Worm (Caenorhabditis elegans) whole organism, young adult: ENCODE measurements around the gene sul-3.
A peak's percentile ranks its signal among the peaks of the same experiment; 100 is the strongest.

Source experiments
- B0261.1 ChIP-seq: sonication (generic microtip); optimal IDR thresholded peaks from 2 replicates; lab custom pipeline; 2016; ENCODE audit warnings: mild to moderate bottlenecking, missing genetic modification characterization, moderate library complexity, missing compliant biosample characterization
- F10E7.11 ChIP-seq: sonication (generic microtip); optimal IDR thresholded peaks from 2 replicates; lab custom pipeline; 2017; ENCODE audit warnings: mild to moderate bottlenecking, missing genetic modification characterization, moderate library complexity, missing compliant biosample characterization
- F22D6.2 ChIP-seq: sonication (generic microtip); optimal IDR thresholded peaks from 2 replicates; lab custom pipeline; 2016; ENCODE audit warnings: mild to moderate bottlenecking, missing genetic modification characterization, missing compliant biosample characterization
- F33H1.4 ChIP-seq: fragments of 200-800 bp; sonication (Bioruptor generic); IDR thresholded peaks from 2 replicates; pipeline ENCODE4 v1.3.6; 2022; ENCODE audit warnings: missing genetic modification reagents, missing genetic modification characterization, missing compliant biosample characterization
- F37B4.10 ChIP-seq: fragments of 200-800 bp; sonication (Bioruptor generic); IDR thresholded peaks from 2 replicates; pipeline ENCODE4 v1.3.6; 2022; ENCODE audit warnings: missing genetic modification characterization, missing compliant biosample characterization
- F57A8.1 ChIP-seq: fragments of 200-800 bp; sonication (Bioruptor generic); optimal IDR thresholded peaks from 2 replicates; lab custom pipeline; 2018; ENCODE audit warnings: mild to moderate bottlenecking, missing genetic modification characterization, moderate library complexity, missing compliant biosample characterization
- K12H6.12 ChIP-seq: fragments of 200-800 bp; sonication (Bioruptor generic); optimal IDR thresholded peaks from 2 replicates; lab custom pipeline; 2018; ENCODE audit warnings: mild to moderate bottlenecking, missing genetic modification characterization, missing compliant biosample characterization
- T07F8.4 ChIP-seq: sonication (generic microtip); optimal IDR thresholded peaks from 2 replicates; lab custom pipeline; 2016; ENCODE audit warnings: mild to moderate bottlenecking, missing genetic modification characterization, moderate library complexity, missing compliant biosample characterization
- Y53F4B.3 ChIP-seq: fragments of 200-800 bp; sonication (Bioruptor generic); IDR thresholded peaks from 2 replicates; pipeline ENCODE4 v1.3.6; 2022; ENCODE audit warnings: missing genetic modification reagents, missing genetic modification characterization, missing compliant biosample characterization
- Y53G8AR.9 ChIP-seq: fragments of 200-800 bp; sonication (Bioruptor generic); conservative IDR thresholded peaks from 2 replicates; pipeline ENCODE4 v1.3.6; 2022; ENCODE audit warnings: missing genetic modification reagents, missing genetic modification characterization, missing compliant biosample characterization
- Y79H2A.3 ChIP-seq: fragments of 200-800 bp; sonication (Bioruptor generic); conservative IDR thresholded peaks from 2 replicates; pipeline ENCODE4 v1.3.6; 2022; ENCODE audit warnings: missing genetic modification reagents, missing genetic modification characterization, missing compliant biosample characterization
- ama-1 ChIP-seq, 3 experiments: fragments of 150-350 bp in 1 of 3; sonication (generic microtip) in 2 of 3; optimal IDR thresholded peaks; 2 replicates each; lab custom pipeline; 2014 to 2018; ENCODE audit warnings: missing biosample characterization in 2 of 3, missing genetic modification characterization in 2 of 3, missing genetic modification reagents in 2 of 3
- aptf-2 ChIP-seq: fragments of 200-800 bp; sonication (Bioruptor generic); conservative IDR thresholded peaks from 2 replicates; pipeline ENCODE4 v1.3.6; 2022; ENCODE audit warnings: missing genetic modification reagents, missing genetic modification characterization, missing compliant biosample characterization
- athp-1 ChIP-seq: sonication (generic microtip); optimal IDR thresholded peaks from 2 replicates; lab custom pipeline; 2017; ENCODE audit warnings: mild to moderate bottlenecking, missing genetic modification characterization, missing compliant biosample characterization
- cebp-2 ChIP-seq: fragments of 200-800 bp; sonication (Bioruptor generic); IDR thresholded peaks from 2 replicates; pipeline ENCODE4 v1.3.6; 2022; ENCODE audit warnings: missing genetic modification characterization, missing compliant biosample characterization
- ceh-100 ChIP-seq: fragments of 200-800 bp; sonication (Bioruptor generic); IDR thresholded peaks from 2 replicates; pipeline ENCODE4 v1.3.6; 2022; ENCODE audit warnings: missing genetic modification reagents, missing genetic modification characterization, missing compliant biosample characterization
- ceh-27 ChIP-seq: fragments of 200-800 bp; sonication (Bioruptor generic); optimal IDR thresholded peaks from 2 replicates; lab custom pipeline; 2018; ENCODE audit warnings: mild to moderate bottlenecking, missing genetic modification characterization, moderate library complexity, missing compliant biosample characterization
- ceh-40 ChIP-seq: fragments of 200-800 bp; sonication (Bioruptor generic); IDR thresholded peaks from 2 replicates; pipeline ENCODE4 v1.3.6; 2022; ENCODE audit warnings: missing genetic modification characterization, missing compliant biosample characterization
- ceh-58 ChIP-seq: fragments of 200-800 bp; sonication (Bioruptor generic); IDR thresholded peaks from 2 replicates; pipeline ENCODE4 v1.3.6; 2022; ENCODE audit warnings: missing genetic modification characterization, missing compliant biosample characterization
- chd-7 ChIP-seq: sonication (generic microtip); optimal IDR thresholded peaks from 2 replicates; lab custom pipeline; 2016; ENCODE audit warnings: mild to moderate bottlenecking, missing genetic modification characterization, moderate library complexity, missing compliant biosample characterization
- dox-1 ChIP-seq: fragments of 200-800 bp; sonication (Bioruptor generic); IDR thresholded peaks from 2 replicates; pipeline ENCODE4 v1.3.6; 2022; ENCODE audit warnings: missing genetic modification reagents, missing genetic modification characterization, missing compliant biosample characterization
- efl-1 ChIP-seq: fragments of 150-350 bp; optimal IDR thresholded peaks from 2 replicates; lab custom pipeline; 2014; ENCODE audit warnings: missing biosample characterization, missing genetic modification reagents, missing genetic modification characterization
- ekl-4 ChIP-seq: fragments of 200-800 bp; sonication (Bioruptor generic); IDR thresholded peaks from 2 replicates; pipeline ENCODE4 v1.3.6; 2022; ENCODE audit warnings: missing genetic modification reagents, missing genetic modification characterization, missing compliant biosample characterization
- gei-17 ChIP-seq: fragments of 200-800 bp; sonication (Bioruptor generic); optimal IDR thresholded peaks from 2 replicates; lab custom pipeline; 2018; ENCODE audit warnings: mild to moderate bottlenecking, missing genetic modification characterization, missing compliant biosample characterization
- him-1 ChIP-seq: sonication (generic microtip); optimal IDR thresholded peaks from 2 replicates; lab custom pipeline; 2016; ENCODE audit warnings: missing genotype, missing genetic modification reagents, missing genetic modification characterization, missing compliant biosample characterization
- hmg-1.2 ChIP-seq: fragments of 200-800 bp; sonication (Bioruptor generic); IDR thresholded peaks from 2 replicates; pipeline ENCODE4 v1.3.6; 2022; ENCODE audit warnings: missing genetic modification reagents, missing genetic modification characterization, missing compliant biosample characterization
- hsf-1 ChIP-seq: fragments of 200-800 bp; sonication (Bioruptor generic); IDR thresholded peaks from 2 replicates; pipeline ENCODE4 v1.3.6; 2022; ENCODE audit warnings: missing genetic modification reagents, missing genetic modification characterization, missing compliant biosample characterization
- lin-35 ChIP-seq, 3 experiments: fragments of 150-350 bp in 2 of 3; sonication (generic microtip) in 1 of 3; optimal IDR thresholded peaks; 2 replicates each; lab custom pipeline; 2014 to 2018; ENCODE audit warnings: missing biosample characterization in 3 of 3, missing genetic modification characterization in 3 of 3, missing genetic modification reagents in 3 of 3
- lin-54 ChIP-seq: fragments of 200-800 bp; sonication (Bioruptor generic); optimal IDR thresholded peaks from 2 replicates; lab custom pipeline; 2018; ENCODE audit warnings: mild to moderate bottlenecking, missing genetic modification characterization, missing compliant biosample characterization
- madf-8 ChIP-seq: fragments of 200-800 bp; sonication (Bioruptor generic); conservative IDR thresholded peaks from 2 replicates; pipeline ENCODE4 v1.3.6; 2022; ENCODE audit warnings: missing genetic modification reagents, missing genetic modification characterization, missing compliant biosample characterization
- mcd-1 ChIP-seq: fragments of 200-800 bp; sonication (Bioruptor generic); IDR thresholded peaks from 2 replicates; pipeline ENCODE4 v1.3.6; 2022; ENCODE audit warnings: missing genetic modification reagents, missing genetic modification characterization, missing compliant biosample characterization
- mxl-1 ChIP-seq: sonication (generic microtip); optimal IDR thresholded peaks from 2 replicates; lab custom pipeline; 2016; ENCODE audit warnings: missing genetic modification characterization, missing compliant biosample characterization
- nhr-179 ChIP-seq: sonication (generic microtip); optimal IDR thresholded peaks from 2 replicates; lab custom pipeline; 2016; ENCODE audit warnings: mild to moderate bottlenecking, missing genetic modification characterization, missing compliant biosample characterization
- nhr-90 ChIP-seq: sonication (generic microtip); optimal IDR thresholded peaks from 2 replicates; lab custom pipeline; 2016; ENCODE audit warnings: missing genotype, mild to moderate bottlenecking, missing genetic modification characterization, missing compliant biosample characterization
- pha-4 ChIP-seq: fragments of 150-350 bp; sonication (generic microtip); optimal IDR thresholded peaks from 2 replicates; lab custom pipeline; 2014; ENCODE audit warnings: missing biosample characterization, missing genetic modification reagents, missing genetic modification characterization
- rcor-1 ChIP-seq: fragments of 200-800 bp; sonication (Bioruptor generic); IDR thresholded peaks from 2 replicates; pipeline ENCODE4 v1.3.6; 2022; ENCODE audit warnings: missing genetic modification reagents, missing genetic modification characterization, missing compliant biosample characterization
- snpc-3.4 ChIP-seq: sonication (generic microtip); optimal IDR thresholded peaks from 2 replicates; lab custom pipeline; 2017; ENCODE audit warnings: missing genetic modification characterization, mild to moderate bottlenecking, missing compliant biosample characterization, antibody characterized with exemption, moderate library complexity, missing genotype, missing genetic modification reagents
- snpc-4 ChIP-seq, 5 experiments: fragments of 150-350 bp in 1 of 5; sonication (generic microtip) in 4 of 5; optimal IDR thresholded peaks; 2 replicates each; lab custom pipeline; 2014 to 2018; ENCODE audit warnings: missing genetic modification characterization in 5 of 5, missing biosample characterization in 3 of 5, antibody characterized with exemption in 2 of 5, mild to moderate bottlenecking in 2 of 5, missing compliant biosample characterization in 2 of 5, missing genotype in 2 of 5, moderate library complexity in 2 of 5, missing genetic modification reagents in 1 of 5
- tlf-1 ChIP-seq: fragments of 200-800 bp; sonication (Bioruptor generic); optimal IDR thresholded peaks from 2 replicates; lab custom pipeline; 2018; ENCODE audit warnings: mild to moderate bottlenecking, missing genetic modification characterization, missing compliant biosample characterization
- zim-3 ChIP-seq: sonication (generic microtip); optimal IDR thresholded peaks from 2 replicates; lab custom pipeline; 2017; ENCODE audit warnings: mild to moderate bottlenecking, missing genetic modification characterization, moderate library complexity, missing compliant biosample characterization
- ztf-26 ChIP-seq: sonication (generic microtip); optimal IDR thresholded peaks from 2 replicates; lab custom pipeline; 2017; ENCODE audit warnings: missing genetic modification characterization, missing compliant biosample characterization
- ztf-28 ChIP-seq: fragments of 200-800 bp; sonication (Bioruptor generic); IDR thresholded peaks from 2 replicates; pipeline ENCODE4 v1.3.6; 2022; ENCODE audit warnings: missing genetic modification reagents, missing genetic modification characterization, missing compliant biosample characterization

Gene sul-3

ce11 chrX:7823108-7823704, 10.8 kb downstream of the sul-3 start, which contains the start of gene eef-1A.2 (continued):
- TF ChIP-seq snpc-4 (GFP tag; optimal IDR thresholded peaks at IDR 0.05; lab: Kevin White, UChicago) (peak; percentile 31), snpc-4 (tag; optimal IDR thresholded peaks at IDR 0.05; lab: Kevin White, UChicago) (peak in 3 of 4 experiments; percentile 36 to 74 (median 68)), T07F8.4 (tag; lab: Kevin White, UChicago) (no peak), ceh-100 (GFP tag; lab: Robert Waterston, UW) (no peak), ama-1 (optimal IDR thresholded peaks at IDR 0.05; lab: Kevin White, UChicago) (no peak), ama-1 (GFP tag; optimal IDR thresholded peaks at IDR 0.05; lab: Kevin White, UChicago) (peak in 1 of 2 experiments; percentile 7), lin-54 (GFP tag; lab: Kevin White, UChicago) (peak; percentile 75), ceh-40 (GFP tag; lab: Robert Waterston, UW) (no peak), Y79H2A.3 (GFP tag; lab: Robert Waterston, UW) (0 out of 2 replicates have a peak, but pooled peaks have one; percentile 47), gei-17 (GFP tag; lab: Kevin White, UChicago) (peak; percentile 83), ceh-58 (no peak), snpc-3.4 (no peak), F10E7.11 (tag; lab: Kevin White, UChicago) (no peak), athp-1 (tag; lab: Kevin White, UChicago) (peak; percentile 82), nhr-179 (tag; lab: Kevin White, UChicago) (no peak), F37B4.10 (GFP tag; lab: Robert Waterston, UW) (no peak), F57A8.1 (peak; percentile 15), hmg-1.2 (GFP tag; lab: Robert Waterston, UW) (peak; percentile 83), ceh-27 (GFP tag; lab: Kevin White, UChicago) (peak; percentile 93), dox-1 (GFP tag; lab: Robert Waterston, UW) (peak; percentile 93), ekl-4 (peak; percentile 81), lin-35 (GFP tag; optimal IDR thresholded peaks at IDR 0.05; lab: Kevin White, UChicago) (peak in 1 of 3 experiments; percentile 78), hsf-1 (GFP tag; lab: Robert Waterston, UW) (no peak), Y53G8AR.9 (GFP tag; lab: Robert Waterston, UW) (peak; percentile 67; the same call in 1 of the 2 replicates), madf-8 (no peak), chd-7 (tag; lab: Kevin White, UChicago) (peak; percentile 89), mcd-1 (peak; percentile 80), mxl-1 (tag; lab: Kevin White, UChicago) (no peak), F22D6.2 (tag; lab: Kevin White, UChicago) (peak; percentile 18), K12H6.12 (tag; lab: Kevin White, UChicago) (peak; percentile 98), efl-1 (GFP tag; lab: Kevin White, UChicago) (no peak), pha-4 (tag; lab: Kevin White, UChicago) (peak; percentile 75), tlf-1 (GFP tag; lab: Kevin White, UChicago) (peak; percentile 82)

- no peak for TF ChIP-seq rcor-1 (GFP tag; lab: Robert Waterston, UW)
- no peak for TF ChIP-seq lin-35 (GFP tag; optimal IDR thresholded peaks at IDR 0.05; lab: Kevin White, UChicago)
- TF ChIP-seq aptf-2 (GFP tag; lab: Robert Waterston, UW), result no peak
- TF ChIP-seq cebp-2, result no peak
- no peak for TF ChIP-seq him-1 (tag; lab: Kevin White, UChicago)
- no peak for TF ChIP-seq B0261.1 (tag; lab: Kevin White, UChicago)
- TF ChIP-seq nhr-179 (tag; lab: Kevin White, UChicago), result no peak
- TF ChIP-seq zim-3, result no peak
- TF ChIP-seq mxl-1 (tag; lab: Kevin White, UChicago), result no peak
- TF ChIP-seq pha-4 (tag; lab: Kevin White, UChicago), result no peak
- no peak for TF ChIP-seq ztf-28 (GFP tag; lab: Robert Waterston, UW)
- no peak for TF ChIP-seq F33H1.4 (GFP tag; lab: Robert Waterston, UW)
- TF ChIP-seq Y53F4B.3 (GFP tag; lab: Robert Waterston, UW), result no peak
- no peak for TF ChIP-seq ztf-26 (tag; lab: Kevin White, UChicago)
- no peak for TF ChIP-seq nhr-90 (tag; lab: Kevin White, UChicago)
Measured at ce11 chrX:7817555-7817954, 16.5 kb downstream of the sul-3 start.
